Worm (Caenorhabditis elegans) whole organism, L2 larva: ENCODE results near the gene polg-1.

Source experiments
- C34F6.9 ChIP-seq: fragments of 150-350 bp; optimal IDR thresholded peaks from 2 replicates; lab custom pipeline; 2014; ENCODE audit warnings: missing biosample characterization, missing genetic modification characterization
- F13H6.1 ChIP-seq: sonication (generic microtip); optimal IDR thresholded peaks from 2 replicates; lab custom pipeline; 2016; ENCODE audit warnings: missing genetic modification characterization, missing compliant biosample characterization
- R02D3.7 ChIP-seq: fragments of 150-350 bp; optimal IDR thresholded peaks from 2 replicates; lab custom pipeline; 2014; ENCODE audit warnings: missing biosample characterization, missing genetic modification characterization
- Y55F3AM.14 ChIP-seq: fragments of 200-800 bp; sonication (Bioruptor generic); optimal IDR thresholded peaks from 2 replicates; lab custom pipeline; 2018; ENCODE audit warnings: mild to moderate bottlenecking, missing genetic modification characterization, missing compliant biosample characterization
- alr-1 ChIP-seq: fragments of 150-350 bp; optimal IDR thresholded peaks from 2 replicates; lab custom pipeline; 2014; ENCODE audit warnings: missing biosample characterization, missing genetic modification characterization
- ama-1 ChIP-seq: fragments of 150-350 bp; optimal IDR thresholded peaks from 2 replicates; lab custom pipeline; 2018; ENCODE audit warnings: inconsistent platforms
- blmp-1 ChIP-seq: sonication (generic microtip); optimal IDR thresholded peaks from 2 replicates; lab custom pipeline; 2017; ENCODE audit warnings: missing genetic modification characterization, mild to moderate bottlenecking, missing compliant biosample characterization, antibody characterized with exemption, moderate library complexity; ENCODE audit not compliant: insufficient read depth
- ceh-16 ChIP-seq: fragments of 150-350 bp; optimal IDR thresholded peaks from 2 replicates; lab custom pipeline; 2014; ENCODE audit warnings: missing biosample characterization, missing genetic modification characterization
- ceh-82 ChIP-seq: fragments of 150-350 bp; optimal IDR thresholded peaks from 2 replicates; lab custom pipeline; 2014; ENCODE audit warnings: missing biosample characterization, missing genetic modification characterization
- crh-2 ChIP-seq: sonication (generic microtip); optimal IDR thresholded peaks from 2 replicates; lab custom pipeline; 2017; ENCODE audit warnings: missing biosample characterization, missing genetic modification characterization
- dmd-4 ChIP-seq: sonication (generic microtip); optimal IDR thresholded peaks from 2 replicates; lab custom pipeline; 2017; ENCODE audit warnings: missing biosample characterization, missing genetic modification characterization
- egl-27 ChIP-seq: sonication (generic microtip); optimal IDR thresholded peaks from 3 replicates; lab custom pipeline; 2017; ENCODE audit warnings: missing biosample characterization, missing genetic modification reagents, missing genetic modification characterization
- elt-1 ChIP-seq: fragments of 150-350 bp; optimal IDR thresholded peaks from 2 replicates; lab custom pipeline; 2014; ENCODE audit warnings: missing biosample characterization, missing genetic modification characterization
- fos-1 ChIP-seq: fragments of 150-350 bp; optimal IDR thresholded peaks from 2 replicates; lab custom pipeline; 2014; ENCODE audit warnings: missing biosample characterization, missing genetic modification characterization
- gmeb-1 ChIP-seq: fragments of 150-350 bp; optimal IDR thresholded peaks from 2 replicates; lab custom pipeline; 2014; ENCODE audit warnings: missing biosample characterization, missing genetic modification characterization
- lin-11 ChIP-seq: fragments of 150-350 bp; sonication (generic microtip); optimal IDR thresholded peaks from 2 replicates; lab custom pipeline; 2014; ENCODE audit warnings: missing biosample characterization, missing genetic modification characterization, inconsistent platforms, mixed read lengths
- lin-13 ChIP-seq: fragments of 150-350 bp; optimal IDR thresholded peaks from 2 replicates; lab custom pipeline; 2014; ENCODE audit warnings: missing biosample characterization, missing genetic modification reagents, missing genetic modification characterization
- lsy-2 ChIP-seq, 2 experiments: fragments of 150-350 bp in 1 of 2; sonication (generic microtip) in 1 of 2; optimal IDR thresholded peaks; 2 replicates each; lab custom pipeline; 2014 to 2017; ENCODE audit warnings: missing biosample characterization in 2 of 2, missing genetic modification characterization in 2 of 2
- mab-5 ChIP-seq: fragments of 150-350 bp; optimal IDR thresholded peaks from 2 replicates; lab custom pipeline; 2014; ENCODE audit warnings: missing biosample characterization, missing genetic modification characterization
- mbf-1 ChIP-seq: sonication (generic microtip); optimal IDR thresholded peaks from 2 replicates; lab custom pipeline; 2017; ENCODE audit warnings: missing biosample characterization, missing genetic modification characterization
- mdl-1 ChIP-seq, 2 experiments: fragments of 150-350 bp in 1 of 2; sonication (generic microtip) in 1 of 2; optimal IDR thresholded peaks; 2 replicates each; lab custom pipeline; 2017; ENCODE audit warnings: missing biosample characterization in 2 of 2, missing genetic modification characterization in 2 of 2
- nhr-10 ChIP-seq: sonication (generic microtip); optimal IDR thresholded peaks from 2 replicates; lab custom pipeline; 2017; ENCODE audit warnings: missing biosample characterization, missing genetic modification characterization
- nhr-11 ChIP-seq: fragments of 150-350 bp; optimal IDR thresholded peaks from 2 replicates; lab custom pipeline; 2014; ENCODE audit warnings: missing biosample characterization, missing genetic modification characterization
- nhr-129 ChIP-seq: fragments of 150-350 bp; optimal IDR thresholded peaks from 2 replicates; lab custom pipeline; 2014; ENCODE audit warnings: missing biosample characterization, missing genetic modification characterization
- nhr-21 ChIP-seq: fragments of 150-350 bp; optimal IDR thresholded peaks from 2 replicates; lab custom pipeline; 2014; ENCODE audit warnings: missing biosample characterization, missing genetic modification characterization
- nhr-237 ChIP-seq: fragments of 150-350 bp; optimal IDR thresholded peaks from 2 replicates; lab custom pipeline; 2014; ENCODE audit warnings: missing biosample characterization, missing genetic modification characterization
- nhr-25 ChIP-seq: fragments of 150-350 bp; sonication (generic microtip); optimal IDR thresholded peaks from 3 replicates; lab custom pipeline; 2014; ENCODE audit warnings: missing biosample characterization, missing genetic modification characterization
- nhr-6 ChIP-seq: fragments of 150-350 bp; optimal IDR thresholded peaks from 2 replicates; lab custom pipeline; 2014; ENCODE audit warnings: missing biosample characterization, missing genetic modification characterization
- nhr-77 ChIP-seq: fragments of 150-350 bp; optimal IDR thresholded peaks from 2 replicates; lab custom pipeline; 2014; ENCODE audit warnings: missing biosample characterization, missing genetic modification characterization
- sem-4 ChIP-seq: fragments of 150-350 bp; optimal IDR thresholded peaks from 2 replicates; lab custom pipeline; 2014; ENCODE audit warnings: missing biosample characterization, missing genetic modification reagents, missing genetic modification characterization
- skn-1 ChIP-seq: sonication (generic microtip); optimal IDR thresholded peaks from 2 replicates; lab custom pipeline; 2017; ENCODE audit warnings: missing biosample characterization, missing genetic modification characterization
- sma-3 ChIP-seq: sonication (generic microtip); optimal IDR thresholded peaks from 2 replicates; lab custom pipeline; 2016; ENCODE audit warnings: missing genetic modification reagents, missing genetic modification characterization, missing compliant biosample characterization
- sma-9 ChIP-seq, 2 experiments: fragments of 150-350 bp in 1 of 2; sonication (generic microtip) in 1 of 2; optimal IDR thresholded peaks; 2 replicates each; lab custom pipeline; 2014 to 2016; ENCODE audit warnings: missing genetic modification characterization in 2 of 2, mild to moderate bottlenecking in 1 of 2, missing biosample characterization in 1 of 2, missing compliant biosample characterization in 1 of 2, missing genetic modification reagents in 1 of 2, moderate library complexity in 1 of 2
- snpc-4 ChIP-seq: fragments of 150-350 bp; optimal IDR thresholded peaks from 2 replicates; lab custom pipeline; 2014; ENCODE audit warnings: missing biosample characterization, missing genetic modification characterization
- unc-39 ChIP-seq: fragments of 150-350 bp; optimal IDR thresholded peaks from 2 replicates; lab custom pipeline; 2014; ENCODE audit warnings: missing biosample characterization, missing genetic modification characterization
- unc-55 ChIP-seq: fragments of 150-350 bp; sonication (generic microtip); optimal IDR thresholded peaks from 3 replicates; lab custom pipeline; 2014; ENCODE audit warnings: missing biosample characterization, missing genetic modification reagents, missing genetic modification characterization
- unc-62 ChIP-seq: fragments of 150-350 bp; optimal IDR thresholded peaks from 2 replicates; lab custom pipeline; 2014; ENCODE audit warnings: missing biosample characterization, missing genetic modification reagents, missing genetic modification characterization
- zag-1 ChIP-seq: fragments of 150-350 bp; optimal IDR thresholded peaks from 2 replicates; lab custom pipeline; 2014; ENCODE audit warnings: missing biosample characterization, missing genetic modification characterization
- ztf-1 ChIP-seq: fragments of 200-800 bp; sonication (Bioruptor generic); conservative IDR thresholded peaks from 2 replicates; pipeline ENCODE4 v1.3.6; 2022; ENCODE audit warnings: missing genetic modification characterization, missing compliant biosample characterization
- ztf-4 ChIP-seq: fragments of 150-350 bp; optimal IDR thresholded peaks from 2 replicates; lab custom pipeline; 2014; ENCODE audit warnings: missing biosample characterization, missing genetic modification characterization

polg-1 gene

ce11 chrII:12237555-12237954 lies 37.8 kb upstream of the polg-1 start:
- TF ChIP-seq mbf-1 (tag; lab: Kevin White, UChicago): no peak
- no peak for TF ChIP-seq skn-1 (tag; lab: Kevin White, UChicago)
- peak; percentile 52 for TF ChIP-seq fos-1
- TF ChIP-seq egl-27 (tag; lab: Kevin White, UChicago): peak; percentile 26
- peak; percentile 26 for TF ChIP-seq nhr-21
- no peak for TF ChIP-seq sem-4 (tag; lab: Kevin White, UChicago)
- TF ChIP-seq nhr-25: peak; percentile 46
- no peak for TF ChIP-seq alr-1
- peak in 1 of 2 experiments; percentile 67 for TF ChIP-seq lsy-2 (tag; optimal IDR thresholded peaks at IDR 0.05; lab: Kevin White, UChicago)

ce11 chrII:12228005-12228404 lies 28.2 kb upstream of the polg-1 start, which contains the start of gene sinh-1:
Gene sinh-1, plus strand, starts transcription at chrII:12228305.
- TF ChIP-seq lsy-2 (tag; optimal IDR thresholded peaks at IDR 0.05; lab: Kevin White, UChicago) (no peak), nhr-10 (no peak), nhr-11 (no peak), ztf-4 (tag; lab: Kevin White, UChicago) (no peak), lin-13 (GFP tag; lab: Kevin White, UChicago) (no peak), dmd-4 (tag; lab: Kevin White, UChicago) (no peak), nhr-25 (no peak), nhr-237 (no peak), blmp-1 (no peak), skn-1 (tag; lab: Kevin White, UChicago) (no peak), gmeb-1 (tag; lab: Kevin White, UChicago) (no peak), unc-39 (no peak), mab-5 (tag; lab: Kevin White, UChicago) (no peak), mdl-1 (tag; optimal IDR thresholded peaks at IDR 0.05; lab: Kevin White, UChicago) (no peak)

- TF ChIP-seq nhr-77 (tag; lab: Kevin White, UChicago): no peak
- no peak for TF ChIP-seq nhr-10
- no peak for TF ChIP-seq dmd-4 (tag; lab: Kevin White, UChicago)
- no peak for TF ChIP-seq F13H6.1
- no peak for TF ChIP-seq alr-1
- TF ChIP-seq sem-4 (tag; lab: Kevin White, UChicago): no peak
- no peak for TF ChIP-seq zag-1
- TF ChIP-seq sma-3 (GFP tag; lab: Kevin White, UChicago): no peak
- TF ChIP-seq mab-5 (tag; lab: Kevin White, UChicago): no peak
- no peak for TF ChIP-seq mbf-1 (tag; lab: Kevin White, UChicago)
- TF ChIP-seq crh-2 (tag; lab: Kevin White, UChicago): no peak
- TF ChIP-seq R02D3.7: no peak
- no peak for TF ChIP-seq mdl-1 (tag; optimal IDR thresholded peaks at IDR 0.05; lab: Kevin White, UChicago)
- TF ChIP-seq ztf-1 (GFP tag; lab: Robert Waterston, UW): no peak
- no peak for TF ChIP-seq gmeb-1 (tag; lab: Kevin White, UChicago)
- TF ChIP-seq Y55F3AM.14 (GFP tag; lab: Kevin White, UChicago): no peak
These were observed 26.4 kb upstream of the polg-1 start for ce11 chrII:12226192-12226591.

- peak in 1 of 2 experiments; percentile 55 for TF ChIP-seq lsy-2 (tag; optimal IDR thresholded peaks at IDR 0.05; lab: Kevin White, UChicago)
- TF ChIP-seq fos-1: peak; percentile 18
- no peak for TF ChIP-seq dmd-4 (tag; lab: Kevin White, UChicago)
- peak; percentile 44 for TF ChIP-seq C34F6.9 (tag; lab: Kevin White, UChicago)
- TF ChIP-seq unc-55 (GFP tag; lab: Kevin White, UChicago): peak; percentile 65
- TF ChIP-seq nhr-21: no peak
- TF ChIP-seq nhr-129 (tag; lab: Kevin White, UChicago): peak; percentile 23
These were observed 25.2 kb upstream of the polg-1 start, which contains the start of the genes pqn-87 and rsr-2 for ce11 chrII:12224916-12225406. Gene pqn-87, minus strand, starts transcription at chrII:12225086. Gene rsr-2, plus strand, starts transcription at chrII:12225356.

- TF ChIP-seq ztf-1 (GFP tag; lab: Robert Waterston, UW): no peak
- TF ChIP-seq snpc-4 (tag; lab: Kevin White, UChicago): peak; percentile 92
- TF ChIP-seq elt-1 (tag; lab: Kevin White, UChicago): no peak
- TF ChIP-seq nhr-6 (tag; lab: Kevin White, UChicago): no peak
- peak; percentile 31 for TF ChIP-seq ceh-82 (tag; lab: Kevin White, UChicago)
- TF ChIP-seq ceh-16 (tag; lab: Kevin White, UChicago): no peak
- TF ChIP-seq skn-1 (tag; lab: Kevin White, UChicago): no peak
- peak; percentile 93 for TF ChIP-seq nhr-129 (tag; lab: Kevin White, UChicago)
- peak; percentile 91 for TF ChIP-seq F13H6.1
- peak; percentile 42 for TF ChIP-seq sma-9 (GFP tag; optimal IDR thresholded peaks at IDR 0.05; lab: Kevin White, UChicago)
- TF ChIP-seq sma-9 (tag; optimal IDR thresholded peaks at IDR 0.05; lab: Kevin White, UChicago): no peak
- TF ChIP-seq sma-3 (GFP tag; lab: Kevin White, UChicago): peak; percentile 77
- peak; percentile 86 for TF ChIP-seq C34F6.9 (tag; lab: Kevin White, UChicago)
- TF ChIP-seq nhr-21: peak; percentile 57
- TF ChIP-seq Y55F3AM.14 (GFP tag; lab: Kevin White, UChicago): peak; percentile 34
- peak; percentile 66 for TF ChIP-seq lin-11
- no peak for TF ChIP-seq ama-1
- no peak for TF ChIP-seq nhr-10
- peak; percentile 53 to 57 for TF ChIP-seq mdl-1 (tag; optimal IDR thresholded peaks at IDR 0.05; lab: Kevin White, UChicago)
- TF ChIP-seq gmeb-1 (tag; lab: Kevin White, UChicago): peak; percentile 54
- TF ChIP-seq fos-1: peak; percentile 79
- peak; percentile 62 for TF ChIP-seq nhr-25
- TF ChIP-seq lin-13 (GFP tag; lab: Kevin White, UChicago): peak; percentile 79
- peak; percentile 62 for TF ChIP-seq blmp-1
- TF ChIP-seq zag-1: peak; percentile 57
- TF ChIP-seq crh-2 (tag; lab: Kevin White, UChicago): peak; percentile 83
- peak; percentile 68 for TF ChIP-seq mab-5 (tag; lab: Kevin White, UChicago)
- TF ChIP-seq lsy-2 (tag; optimal IDR thresholded peaks at IDR 0.05; lab: Kevin White, UChicago): peak; percentile 40 to 73
- TF ChIP-seq egl-27 (tag; lab: Kevin White, UChicago): peak; percentile 37
- no peak for TF ChIP-seq unc-62 (GFP tag; lab: Kevin White, UChicago)
- TF ChIP-seq unc-39: no peak
These were observed 22.8 kb upstream of the polg-1 start for ce11 chrII:12222524-12222923.
